Worm (Caenorhabditis elegans) whole organism, young adult: ENCODE data around the gene R13H4.6.
A peak's percentile ranks its signal among the peaks of the same experiment; 100 is the strongest.
"Not testable (repeated sequence)": the region's sequence is repeated elsewhere in the genome, so short reads cannot be mapped to it uniquely, and the experiment has no call there.

Experiments used
- B0261.1 ChIP-seq: sonication (generic microtip); optimal IDR thresholded peaks from 2 replicates; lab custom pipeline; 2016; ENCODE audit warnings: mild to moderate bottlenecking, missing genetic modification characterization, moderate library complexity, missing compliant biosample characterization
- F57A8.1 ChIP-seq: fragments of 200-800 bp; sonication (Bioruptor generic); optimal IDR thresholded peaks from 2 replicates; lab custom pipeline; 2018; ENCODE audit warnings: mild to moderate bottlenecking, missing genetic modification characterization, moderate library complexity, missing compliant biosample characterization
- F57C9.4 ChIP-seq: sonication (generic microtip); optimal IDR thresholded peaks from 2 replicates; lab custom pipeline; 2017; ENCODE audit warnings: mild to moderate bottlenecking, missing genetic modification characterization, missing compliant biosample characterization
- K11D2.4 ChIP-seq: fragments of 200-800 bp; sonication (Bioruptor generic); IDR thresholded peaks from 2 replicates; pipeline ENCODE4 v1.3.6; 2022; ENCODE audit warnings: missing genetic modification reagents, missing genetic modification characterization, missing compliant biosample characterization
- Y53G8AR.9 ChIP-seq: fragments of 200-800 bp; sonication (Bioruptor generic); conservative IDR thresholded peaks from 2 replicates; pipeline ENCODE4 v1.3.6; 2022; ENCODE audit warnings: missing genetic modification reagents, missing genetic modification characterization, missing compliant biosample characterization
- Y95B8A.8 ChIP-seq: fragments of 200-800 bp; sonication (Bioruptor generic); IDR thresholded peaks from 2 replicates; pipeline ENCODE4 v1.3.6; 2022; ENCODE audit warnings: missing genetic modification reagents, missing genetic modification characterization, missing compliant biosample characterization
- ZK185.1 ChIP-seq: sonication (generic microtip); optimal IDR thresholded peaks from 2 replicates; lab custom pipeline; 2016; ENCODE audit warnings: mild to moderate bottlenecking, missing genetic modification characterization, missing compliant biosample characterization; ENCODE audit not compliant: poor library complexity, severe bottlenecking
- ama-1 ChIP-seq, 3 experiments: fragments of 150-350 bp in 1 of 3; sonication (generic microtip) in 2 of 3; optimal IDR thresholded peaks; 2 replicates each; lab custom pipeline; 2014 to 2018; ENCODE audit warnings: missing biosample characterization in 2 of 3, missing genetic modification characterization in 2 of 3, missing genetic modification reagents in 2 of 3
- atf-7 ChIP-seq: sonication (generic microtip); optimal IDR thresholded peaks from 2 replicates; lab custom pipeline; 2017; ENCODE audit warnings: mild to moderate bottlenecking, missing genetic modification characterization, missing compliant biosample characterization
- attf-6 ChIP-seq: fragments of 200-800 bp; sonication (Bioruptor generic); IDR thresholded peaks from 2 replicates; pipeline ENCODE4 v1.3.6; 2022; ENCODE audit warnings: missing genetic modification reagents, missing genetic modification characterization, missing compliant biosample characterization
- ccch-3 ChIP-seq: fragments of 200-800 bp; sonication (Bioruptor generic); optimal IDR thresholded peaks from 2 replicates; lab custom pipeline; 2018; ENCODE audit warnings: mild to moderate bottlenecking, missing genetic modification characterization, missing compliant biosample characterization
- dpff-1 ChIP-seq: sonication (generic microtip); optimal IDR thresholded peaks from 2 replicates; lab custom pipeline; 2017; ENCODE audit warnings: mild to moderate bottlenecking, missing genetic modification characterization, missing compliant biosample characterization
- egl-18 ChIP-seq: fragments of 200-800 bp; sonication (Bioruptor generic); IDR thresholded peaks from 2 replicates; pipeline ENCODE4 v1.3.6; 2022; ENCODE audit warnings: missing genetic modification reagents, missing genetic modification characterization, missing compliant biosample characterization
- egl-44 ChIP-seq: fragments of 200-800 bp; sonication (Bioruptor generic); IDR thresholded peaks from 2 replicates; pipeline ENCODE4 v1.3.6; 2022; ENCODE audit warnings: missing genetic modification reagents, missing genetic modification characterization, missing compliant biosample characterization
- gei-17 ChIP-seq: fragments of 200-800 bp; sonication (Bioruptor generic); optimal IDR thresholded peaks from 2 replicates; lab custom pipeline; 2018; ENCODE audit warnings: mild to moderate bottlenecking, missing genetic modification characterization, missing compliant biosample characterization
- hmg-20 ChIP-seq: fragments of 200-800 bp; sonication (Bioruptor generic); IDR thresholded peaks from 2 replicates; pipeline ENCODE4 v1.3.6; 2022; ENCODE audit warnings: missing genetic modification reagents, missing genetic modification characterization, missing compliant biosample characterization
- hrde-1 ChIP-seq: sonication (generic microtip); optimal IDR thresholded peaks from 2 replicates; lab custom pipeline; 2016; ENCODE audit warnings: missing genetic modification characterization, mild to moderate bottlenecking, missing compliant biosample characterization, moderate library complexity, missing genotype, missing genetic modification reagents, borderline replicate concordance
- lag-1 ChIP-seq: fragments of 200-800 bp; sonication (Bioruptor generic); IDR thresholded peaks from 2 replicates; pipeline ENCODE4 v1.3.6; 2022; ENCODE audit warnings: missing genetic modification reagents, missing genetic modification characterization, missing compliant biosample characterization
- let-607 ChIP-seq, 2 experiments: fragments of 200-800 bp in 1 of 2; sonication (Bioruptor generic) in 1 of 2; sonication (generic microtip) in 1 of 2; optimal IDR thresholded peaks; 2 replicates each; lab custom pipeline; 2016 to 2018; ENCODE audit warnings: mild to moderate bottlenecking in 2 of 2, missing compliant biosample characterization in 2 of 2, missing genetic modification characterization in 2 of 2, moderate library complexity in 2 of 2, missing genotype in 1 of 2
- lin-35 ChIP-seq, 3 experiments: fragments of 150-350 bp in 2 of 3; sonication (generic microtip) in 1 of 3; optimal IDR thresholded peaks; 2 replicates each; lab custom pipeline; 2014 to 2018; ENCODE audit warnings: missing biosample characterization in 3 of 3, missing genetic modification characterization in 3 of 3, missing genetic modification reagents in 3 of 3
- lin-54 ChIP-seq: fragments of 200-800 bp; sonication (Bioruptor generic); optimal IDR thresholded peaks from 2 replicates; lab custom pipeline; 2018; ENCODE audit warnings: mild to moderate bottlenecking, missing genetic modification characterization, missing compliant biosample characterization
- lsl-1 ChIP-seq: fragments of 200-800 bp; sonication (Bioruptor generic); optimal IDR thresholded peaks from 2 replicates; lab custom pipeline; 2018; ENCODE audit warnings: mild to moderate bottlenecking, missing genetic modification characterization, moderate library complexity, missing compliant biosample characterization
- madf-3 ChIP-seq: fragments of 200-800 bp; sonication (Bioruptor generic); IDR thresholded peaks from 2 replicates; pipeline ENCODE4 v1.3.6; 2022; ENCODE audit warnings: missing genetic modification reagents, missing genetic modification characterization, missing compliant biosample characterization
- mcd-1 ChIP-seq: fragments of 200-800 bp; sonication (Bioruptor generic); IDR thresholded peaks from 2 replicates; pipeline ENCODE4 v1.3.6; 2022; ENCODE audit warnings: missing genetic modification reagents, missing genetic modification characterization, missing compliant biosample characterization
- nfyb-1 ChIP-seq: fragments of 200-800 bp; sonication (Bioruptor generic); IDR thresholded peaks from 2 replicates; pipeline ENCODE4 v1.3.6; 2022; ENCODE audit warnings: missing genetic modification reagents, missing genetic modification characterization, missing compliant biosample characterization
- nhr-120 ChIP-seq: fragments of 200-800 bp; sonication (Bioruptor generic); IDR thresholded peaks from 2 replicates; pipeline ENCODE4 v1.3.6; 2022; ENCODE audit warnings: missing genetic modification characterization, missing compliant biosample characterization
- nhr-179 ChIP-seq: sonication (generic microtip); optimal IDR thresholded peaks from 2 replicates; lab custom pipeline; 2016; ENCODE audit warnings: mild to moderate bottlenecking, missing genetic modification characterization, missing compliant biosample characterization
- rpc-1 ChIP-seq, 2 experiments: fragments of 150-350 bp in 1 of 2; sonication (generic microtip) in 1 of 2; optimal IDR thresholded peaks; 2 replicates each; lab custom pipeline; 2014 to 2018; ENCODE audit warnings: missing biosample characterization in 1 of 2, missing genetic modification characterization in 1 of 2, missing genetic modification reagents in 1 of 2, missing genotype in 1 of 2
- sdz-38 ChIP-seq: sonication (generic microtip); optimal IDR thresholded peaks from 2 replicates; lab custom pipeline; 2016; ENCODE audit warnings: missing genotype, missing genetic modification characterization, missing compliant biosample characterization
- snpc-1.1 ChIP-seq: sonication (generic microtip); optimal IDR thresholded peaks from 2 replicates; lab custom pipeline; 2017; ENCODE audit warnings: missing genetic modification characterization, mild to moderate bottlenecking, missing compliant biosample characterization, antibody characterized with exemption, moderate library complexity, missing genotype, missing genetic modification reagents; ENCODE audit not compliant: insufficient read depth
- somi-1 ChIP-seq: fragments of 200-800 bp; sonication (Bioruptor generic); optimal IDR thresholded peaks from 2 replicates; lab custom pipeline; 2018; ENCODE audit warnings: mild to moderate bottlenecking, missing genetic modification characterization, missing compliant biosample characterization
- sptf-2 ChIP-seq: fragments of 200-800 bp; sonication (Bioruptor generic); optimal IDR thresholded peaks from 2 replicates; lab custom pipeline; 2018; ENCODE audit warnings: mild to moderate bottlenecking, missing genetic modification characterization, missing compliant biosample characterization
- tlf-1 ChIP-seq: fragments of 200-800 bp; sonication (Bioruptor generic); optimal IDR thresholded peaks from 2 replicates; lab custom pipeline; 2018; ENCODE audit warnings: mild to moderate bottlenecking, missing genetic modification characterization, missing compliant biosample characterization
- unc-130 ChIP-seq: sonication (generic microtip); optimal IDR thresholded peaks from 2 replicates; lab custom pipeline; 2016; ENCODE audit warnings: missing genetic modification reagents, missing genetic modification characterization, missing compliant biosample characterization
- xnd-1 ChIP-seq: sonication (generic microtip); optimal IDR thresholded peaks from 2 replicates; lab custom pipeline; 2016; ENCODE audit warnings: missing genotype, missing genetic modification reagents, missing genetic modification characterization, missing compliant biosample characterization
- ztf-3 ChIP-seq: fragments of 200-800 bp; sonication (Bioruptor generic); optimal IDR thresholded peaks from 2 replicates; lab custom pipeline; 2018; ENCODE audit warnings: mild to moderate bottlenecking, missing genetic modification characterization, missing compliant biosample characterization
- ztf-6 ChIP-seq: fragments of 200-800 bp; sonication (Bioruptor generic); IDR thresholded peaks from 2 replicates; pipeline ENCODE4 v1.3.6; 2022; ENCODE audit warnings: missing genetic modification reagents, missing genetic modification characterization, missing compliant biosample characterization

R13H4.6 gene

ce11 chrV:11822461-11822939 lies 40.4 kb upstream of the R13H4.6 start, which contains the start of gene pyc-1 (continued):
- no peak for TF ChIP-seq ZK185.1 (tag; lab: Kevin White, UChicago)
- TF ChIP-seq dpff-1 (tag; lab: Kevin White, UChicago): no peak
- no peak for TF ChIP-seq lin-54
- TF ChIP-seq let-607 (tag; optimal IDR thresholded peaks at IDR 0.05; lab: Kevin White, UChicago): no peak
- no peak for TF ChIP-seq egl-18 (GFP tag; lab: Robert Waterston, UW)
- peak; percentile 6 for TF ChIP-seq somi-1 (GFP tag; lab: Kevin White, UChicago)
- no peak for TF ChIP-seq ztf-3 (GFP tag; lab: Kevin White, UChicago)
- no peak for TF ChIP-seq unc-130 (GFP tag; lab: Kevin White, UChicago)
- TF ChIP-seq ccch-3 (GFP tag; lab: Kevin White, UChicago): no peak
- no peak for TF ChIP-seq nhr-120 (GFP tag; lab: Robert Waterston, UW)
- TF ChIP-seq rpc-1 (optimal IDR thresholded peaks at IDR 0.05; lab: Kevin White, UChicago): no peak
- TF ChIP-seq rpc-1 (tag; optimal IDR thresholded peaks at IDR 0.05; lab: Kevin White, UChicago): no peak
- no peak for TF ChIP-seq attf-6 (GFP tag; lab: Robert Waterston, UW)
- no peak for TF ChIP-seq gei-17
- TF ChIP-seq hmg-20 (GFP tag; lab: Robert Waterston, UW): no peak
- no peak for TF ChIP-seq Y95B8A.8 (GFP tag; lab: Robert Waterston, UW)
- no peak for TF ChIP-seq xnd-1 (tag; lab: Kevin White, UChicago)
- no peak for TF ChIP-seq Y53G8AR.9 (GFP tag; lab: Robert Waterston, UW)
- TF ChIP-seq snpc-1.1: no peak
- TF ChIP-seq F57C9.4 (tag; lab: Kevin White, UChicago): no peak
- TF ChIP-seq tlf-1 (GFP tag; lab: Kevin White, UChicago): no peak
- no peak for TF ChIP-seq nhr-179 (tag; lab: Kevin White, UChicago)
- no peak for TF ChIP-seq lin-35 (GFP tag; optimal IDR thresholded peaks at IDR 0.05; lab: Kevin White, UChicago)
- no peak for TF ChIP-seq madf-3 (GFP tag; lab: Robert Waterston, UW)
- no peak for TF ChIP-seq mcd-1 (GFP tag; lab: Robert Waterston, UW)
- TF ChIP-seq hrde-1: no peak
- no peak for TF ChIP-seq lsl-1 (GFP tag; lab: Kevin White, UChicago)
- peak; percentile 7 for TF ChIP-seq ama-1 (optimal IDR thresholded peaks at IDR 0.05; lab: Kevin White, UChicago)
- TF ChIP-seq ama-1 (GFP tag; optimal IDR thresholded peaks at IDR 0.05; lab: Kevin White, UChicago): no peak
- TF ChIP-seq lag-1 (GFP tag; lab: Robert Waterston, UW): no peak
- no peak for TF ChIP-seq egl-44 (GFP tag; lab: Robert Waterston, UW)
- no peak for TF ChIP-seq sptf-2 (GFP tag; lab: Kevin White, UChicago)
- no peak for TF ChIP-seq ztf-6
- TF ChIP-seq K11D2.4 (GFP tag; lab: Robert Waterston, UW): no peak
- TF ChIP-seq B0261.1: no peak
- no peak for TF ChIP-seq sdz-38 (tag; lab: Kevin White, UChicago)
- TF ChIP-seq atf-7: no peak
- no peak for TF ChIP-seq F57A8.1 (GFP tag; lab: Kevin White, UChicago)

DNA sequence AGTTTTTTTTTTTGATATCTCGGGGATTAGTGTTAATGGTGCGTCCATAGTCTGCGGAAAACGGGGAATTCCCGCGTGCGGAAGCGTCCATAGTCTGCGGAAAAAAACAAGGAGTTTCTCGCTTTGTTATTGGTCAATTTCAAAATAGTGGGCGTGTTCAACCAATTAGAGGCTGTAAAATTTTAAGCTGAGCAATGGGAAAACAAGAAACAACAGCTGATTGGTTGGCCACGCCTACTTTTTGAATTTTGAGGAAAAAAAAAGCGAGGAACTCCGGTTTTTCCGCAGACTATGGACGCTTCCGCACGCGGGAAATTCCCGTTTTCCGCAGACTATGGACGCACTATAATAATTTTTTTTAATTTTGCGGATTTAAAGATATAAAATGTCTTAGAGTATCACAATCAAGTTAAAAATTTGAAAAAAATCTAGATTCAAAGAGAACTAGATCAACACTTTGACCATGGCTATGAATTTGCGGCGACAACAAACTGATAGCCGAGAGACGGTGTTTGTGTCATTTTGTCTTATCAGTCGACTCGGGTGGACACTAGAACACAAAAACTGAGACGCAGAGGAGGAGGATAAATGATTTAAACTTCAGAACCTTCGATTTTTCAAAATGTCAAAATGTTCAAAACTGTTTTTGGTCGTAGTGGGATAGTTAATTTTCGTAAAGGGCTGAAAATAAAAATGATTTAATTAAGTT lies 39.6 kb upstream of the R13H4.6 start:
- TF ChIP-seq nfyb-1 (GFP tag; lab: Robert Waterston, UW) (peak; percentile 72), ama-1 (optimal IDR thresholded peaks at IDR 0.05; lab: Kevin White, UChicago) (peak; percentile 45), K11D2.4 (GFP tag; lab: Robert Waterston, UW) (0 out of 2 replicates have a peak, but pooled peaks have one; percentile 28)
- TF ChIP-seq ama-1 (GFP tag; optimal IDR thresholded peaks at IDR 0.05; lab: Kevin White, UChicago): not testable (repeated sequence)
- TF ChIP-seq, all 124 proteins: peak for 3; not testable (repeated sequence) for 121
